Fruit fly (Drosophila melanogaster): ENCODE measurements around the gene CG4768.

CG4768 gene

dm6 chrX:16768770-16769169 is 23.1 kb upstream of the CG4768 start (continued):
- no peak for TF ChIP-seq CG12104 (GFP tag; optimal IDR thresholded peaks at IDR 0.05)
- no peak for TF ChIP-seq CG4820 (GFP tag; optimal IDR thresholded peaks at IDR 0.05)
- TF ChIP-seq CG2678 (tag; optimal IDR thresholded peaks at IDR 0.05), result peak; percentile 52
- no peak for TF ChIP-seq odd (GFP tag; optimal IDR thresholded peaks at IDR 0.05)
- peak; percentile 56 for TF ChIP-seq CG7839 (tag; optimal IDR thresholded peaks at IDR 0.05)
- no peak for TF ChIP-seq CG6654 (GFP tag; optimal IDR thresholded peaks at IDR 0.05)
- no peak for TF ChIP-seq ci (GFP tag; IDR thresholded peaks at IDR 0.05)
- no peak for TF ChIP-seq CG1529 (GFP tag; optimal IDR thresholded peaks at IDR 0.05)
- TF ChIP-seq tll (GFP tag; optimal IDR thresholded peaks at IDR 0.05), result no peak
- peak; percentile 69 for TF ChIP-seq CG11504 (tag; optimal IDR thresholded peaks at IDR 0.05)
- TF ChIP-seq CG4854 (GFP tag; optimal IDR thresholded peaks at IDR 0.05), result no peak
- TF ChIP-seq CG10979 (tag; optimal IDR thresholded peaks at IDR 0.05), result peak; percentile 46
- no peak for TF ChIP-seq CG6175 (GFP tag; IDR thresholded peaks at IDR 0.05)
- no peak for TF ChIP-seq CG9817 (tag; optimal IDR thresholded peaks at IDR 0.05)
- TF ChIP-seq gt (GFP tag; IDR thresholded peaks at IDR 0.05), result no peak
- TF ChIP-seq CkIIα-i1 (GFP tag; IDR thresholded peaks at IDR 0.05), result no peak
- no peak for TF ChIP-seq ftz-f1 (GFP tag; optimal IDR thresholded peaks at IDR 0.05)
- TF ChIP-seq Oaz (GFP tag; IDR thresholded peaks at IDR 0.05), result no peak
- TF ChIP-seq Hr3 (GFP tag; optimal IDR thresholded peaks at IDR 0.05), result peak; percentile 39
- TF ChIP-seq Blimp-1 (GFP tag; optimal IDR thresholded peaks at IDR 0.05), result peak; percentile 14
- no peak for TF ChIP-seq chinmo (GFP tag; IDR thresholded peaks at IDR 0.05; ENCODE audit: partially characterized antibody)
- no peak for TF ChIP-seq sim (GFP tag; IDR thresholded peaks at IDR 0.05)
- TF ChIP-seq HHEX (GFP tag; optimal IDR thresholded peaks at IDR 0.05), result peak; percentile 15
- TF ChIP-seq H2.0 (GFP tag; IDR thresholded peaks at IDR 0.05), result no peak
- peak; percentile 18 for TF ChIP-seq Ssrp (tag; optimal IDR thresholded peaks at IDR 0.05)
- TF ChIP-seq da (GFP tag; optimal IDR thresholded peaks at IDR 0.05), result no peak
- TF ChIP-seq otp (GFP tag; IDR thresholded peaks at IDR 0.05), result no peak
- TF ChIP-seq CG8281 (tag; optimal IDR thresholded peaks at IDR 0.05), result no peak
- TF ChIP-seq unpg (GFP tag; optimal IDR thresholded peaks at IDR 0.05), result peak; percentile 28
- TF ChIP-seq CG16813 (GFP tag; IDR thresholded peaks at IDR 0.05; ENCODE audit: partially characterized antibody), result no peak
- TF ChIP-seq CG10565 (GFP tag; optimal IDR thresholded peaks at IDR 0.05), result no peak
- TF ChIP-seq CG1024 (GFP tag; IDR thresholded peaks at IDR 0.05), result no peak
- peak; percentile 32 for TF ChIP-seq phol (tag; optimal IDR thresholded peaks at IDR 0.05)
- no peak for TF ChIP-seq CG15514 (GFP tag; optimal IDR thresholded peaks at IDR 0.05)
- no peak for TF ChIP-seq NK7.1 (GFP tag; optimal IDR thresholded peaks at IDR 0.05)
- no peak for TF ChIP-seq onecut (GFP tag; IDR thresholded peaks at IDR 0.05)
- no peak for TF ChIP-seq gce (GFP tag; IDR thresholded peaks at IDR 0.05)
- peak; percentile 14; the same call in 1 of the 3 replicates for TF ChIP-seq row (GFP tag; IDR thresholded peaks at IDR 0.05)
- no peak for TF ChIP-seq CG14860 (GFP tag; IDR thresholded peaks at IDR 0.05; ENCODE audit: partially characterized antibody)
- no peak for TF ChIP-seq CG9215 (GFP tag; IDR thresholded peaks at IDR 0.05)
- TF ChIP-seq gro (GFP tag; optimal IDR thresholded peaks at IDR 0.05), result no peak
- no peak for TF ChIP-seq zen2 (GFP tag; IDR thresholded peaks at IDR 0.05; ENCODE audit: partially characterized antibody)
- TF ChIP-seq CG6854 (GFP tag; optimal IDR thresholded peaks at IDR 0.05), result no peak
- peak; percentile 51 for TF ChIP-seq CG18262 (tag; optimal IDR thresholded peaks at IDR 0.05)
- TF ChIP-seq grau (tag; optimal IDR thresholded peaks at IDR 0.05), result peak; percentile 33
- TF ChIP-seq CG14965 (GFP tag; optimal IDR thresholded peaks at IDR 0.05; ENCODE audit: borderline replicate concordance), result no peak
- TF ChIP-seq emc (GFP tag; optimal IDR thresholded peaks at IDR 0.05), result no peak
- TF ChIP-seq ken (GFP tag; IDR thresholded peaks at IDR 0.05), result no peak
- no peak for TF ChIP-seq CG6689 (GFP tag; IDR thresholded peaks at IDR 0.05)
- TF ChIP-seq C15 (GFP tag; IDR thresholded peaks at IDR 0.05), result no peak
- no peak for TF ChIP-seq seq (GFP tag; IDR thresholded peaks at IDR 0.05)

All from whole organism, embryonic.